Fruit fly (Drosophila melanogaster) whole organism, embryonic: Measurements from ENCODE around the gene CG14440.

Source experiments
- Abd-B ChIP-seq: fragments of 200-800 bp; sonication (Bioruptor generic); optimal IDR thresholded peaks from 2 replicates; lab custom pipeline; 2018; ENCODE audit warnings: missing biosample characterization, mild to moderate bottlenecking, missing genetic modification characterization, moderate library complexity
- CG11398 ChIP-seq: fragments of 200-800 bp; sonication (Bioruptor generic); optimal IDR thresholded peaks from 2 replicates; lab custom pipeline; 2016; ENCODE audit warnings: missing biosample characterization, missing genetic modification characterization
- CG11456 ChIP-seq: fragments of 200-800 bp; sonication (Bioruptor generic); IDR thresholded peaks from 3 replicates; pipeline ENCODE4 v1.3.6; 2022; ENCODE audit warnings: missing biosample characterization, missing genetic modification characterization
- CG11695 ChIP-seq: fragments of 200-800 bp; sonication (Bioruptor generic); IDR thresholded peaks from 3 replicates; pipeline ENCODE4 v1.3.6; 2022; ENCODE audit warnings: missing biosample characterization, missing genetic modification characterization
- CG1233 ChIP-seq: fragments of 200-800 bp; sonication (Bioruptor generic); optimal IDR thresholded peaks from 4 replicates; lab custom pipeline; 2018; ENCODE audit warnings: missing biosample characterization, mild to moderate bottlenecking, missing genetic modification characterization
- CG14441 ChIP-seq: fragments of 200-800 bp; sonication (Bioruptor generic); IDR thresholded peaks from 2 replicates; pipeline ENCODE4 v1.3.6; 2022; ENCODE audit warnings: missing biosample characterization, missing genetic modification characterization
- CG17568 ChIP-seq: fragments of 200-800 bp; sonication (Bioruptor generic); optimal IDR thresholded peaks from 2 replicates; lab custom pipeline; 2018; ENCODE audit warnings: missing biosample characterization, mild to moderate bottlenecking, missing genetic modification characterization, moderate library complexity
- CG18011 ChIP-seq: fragments of 200-800 bp; sonication (Bioruptor generic); optimal IDR thresholded peaks from 2 replicates; lab custom pipeline; 2017; ENCODE audit warnings: missing biosample characterization, missing genetic modification characterization, mild to moderate bottlenecking, moderate library complexity, missing genotype
- CG18476 ChIP-seq: fragments of 200-800 bp; sonication (Bioruptor generic); optimal IDR thresholded peaks from 2 replicates; lab custom pipeline; 2016; ENCODE audit warnings: missing biosample characterization, mild to moderate bottlenecking, missing genetic modification characterization
- CG18599 ChIP-seq: fragments of 200-800 bp; sonication (Bioruptor generic); optimal IDR thresholded peaks from 3 replicates; lab custom pipeline; 2017; ENCODE audit warnings: missing biosample characterization, missing genetic modification characterization, mild to moderate bottlenecking, moderate library complexity, missing genetic modification reagents
- CG2712 ChIP-seq: fragments of 200-800 bp; optimal IDR thresholded peaks from 3 replicates; lab custom pipeline; 2019; ENCODE audit warnings: missing biosample characterization, mild to moderate bottlenecking, missing genetic modification characterization, moderate library complexity
- CG30020 ChIP-seq: fragments of 200-800 bp; optimal IDR thresholded peaks from 2 replicates; lab custom pipeline; 2019; ENCODE audit warnings: missing biosample characterization, mild to moderate bottlenecking, missing genetic modification characterization, moderate library complexity
- CG30431 ChIP-seq: fragments of 200-800 bp; sonication (Bioruptor generic); optimal IDR thresholded peaks from 2 replicates; lab custom pipeline; 2017; ENCODE audit warnings: missing biosample characterization, missing genetic modification characterization
- CG33213 ChIP-seq: fragments of 200-800 bp; sonication (Bioruptor generic); optimal IDR thresholded peaks from 3 replicates; lab custom pipeline; 2016; ENCODE audit warnings: missing biosample characterization, missing genetic modification characterization
- CG34376 ChIP-seq: fragments of 200-800 bp; sonication (Bioruptor generic); optimal IDR thresholded peaks from 2 replicates; lab custom pipeline; 2018; ENCODE audit warnings: missing biosample characterization, mild to moderate bottlenecking, missing genetic modification characterization
- CG4424 ChIP-seq: fragments of 200-800 bp; sonication (Bioruptor generic); optimal IDR thresholded peaks from 3 replicates; lab custom pipeline; 2016; ENCODE audit warnings: missing biosample characterization, missing genetic modification characterization
- CG4820 ChIP-seq: fragments of 200-800 bp; sonication (Bioruptor generic); optimal IDR thresholded peaks from 3 replicates; lab custom pipeline; 2016; ENCODE audit warnings: missing biosample characterization, missing genetic modification characterization
- CG4854 ChIP-seq: fragments of 200-800 bp; sonication (Bioruptor generic); optimal IDR thresholded peaks from 2 replicates; lab custom pipeline; 2016; ENCODE audit warnings: missing biosample characterization, missing genetic modification characterization, inconsistent platforms
- CG6765 ChIP-seq: fragments of 200-800 bp; sonication (Bioruptor generic); optimal IDR thresholded peaks from 3 replicates; lab custom pipeline; 2017; ENCODE audit warnings: missing biosample characterization, mild to moderate bottlenecking, missing genetic modification characterization
- CG8944 ChIP-seq: fragments of 200-800 bp; sonication (Bioruptor generic); optimal IDR thresholded peaks from 3 replicates; lab custom pipeline; 2016; ENCODE audit warnings: missing biosample characterization, missing genetic modification characterization
- Chrac-16 ChIP-seq: fragments of 200-800 bp; sonication (Bioruptor generic); optimal IDR thresholded peaks from 3 replicates; lab custom pipeline; 2016; ENCODE audit warnings: missing biosample characterization, missing genetic modification characterization
- E2f1 ChIP-seq: fragments of 200-800 bp; sonication (Bioruptor generic); IDR thresholded peaks from 2 replicates; pipeline ENCODE4 v1.3.6; 2022; ENCODE audit warnings: missing biosample characterization, missing genetic modification characterization
- HLH3B ChIP-seq: fragments of 200-800 bp; sonication (Bioruptor generic); IDR thresholded peaks from 2 replicates; pipeline ENCODE4 v1.3.6; 2022; ENCODE audit warnings: missing biosample characterization, missing genetic modification characterization
- Hmr ChIP-seq: fragments of 200-800 bp; sonication (Bioruptor generic); optimal IDR thresholded peaks from 3 replicates; lab custom pipeline; 2017; ENCODE audit warnings: mild to moderate bottlenecking, missing biosample characterization, missing genetic modification reagents, missing genetic modification characterization
- Hr3 ChIP-seq: fragments of 200-800 bp; sonication (Bioruptor generic); optimal IDR thresholded peaks from 3 replicates; lab custom pipeline; 2016; ENCODE audit warnings: missing biosample characterization, missing genetic modification characterization
- Scr ChIP-seq: fragments of 200-800 bp; sonication (Bioruptor generic); IDR thresholded peaks from 2 replicates; pipeline ENCODE4 v1.3.6; 2022; ENCODE audit warnings: missing biosample characterization, missing genetic modification characterization; ENCODE audit not compliant: partially characterized antibody
- Side ChIP-seq: fragments of 200-800 bp; sonication (Bioruptor generic); optimal IDR thresholded peaks from 2 replicates; lab custom pipeline; 2016; ENCODE audit warnings: missing biosample characterization, missing genetic modification characterization
- abd-A ChIP-seq: fragments of 200-800 bp; sonication (Bioruptor generic); optimal IDR thresholded peaks from 3 replicates; lab custom pipeline; 2019; ENCODE audit warnings: missing biosample characterization, mild to moderate bottlenecking, missing genetic modification characterization, moderate library complexity
- chinmo ChIP-seq: fragments of 200-800 bp; sonication (Bioruptor generic); IDR thresholded peaks from 4 replicates; pipeline ENCODE4 v1.3.6; 2022; ENCODE audit warnings: missing biosample characterization, missing genetic modification characterization; ENCODE audit not compliant: partially characterized antibody
- crol ChIP-seq: fragments of 200-800 bp; sonication (Bioruptor generic); IDR thresholded peaks from 2 replicates; pipeline ENCODE4 v1.3.6; 2022; ENCODE audit warnings: missing biosample characterization, missing genetic modification characterization
- crp ChIP-seq, 2 experiments: fragments of 200-800 bp; sonication (Bioruptor generic); optimal IDR thresholded peaks; 2 replicates in 1 of 2; 3 replicates in 1 of 2; lab custom pipeline; 2017; ENCODE audit warnings: missing biosample characterization in 2 of 2, missing genetic modification characterization in 2 of 2, mild to moderate bottlenecking in 1 of 2, moderate library complexity in 1 of 2
- cwo ChIP-seq: fragments of 200-800 bp; sonication (Bioruptor generic); optimal IDR thresholded peaks from 3 replicates; lab custom pipeline; 2017; ENCODE audit warnings: missing biosample characterization, missing genetic modification characterization, mild to moderate bottlenecking, moderate library complexity, missing genetic modification reagents
- dan ChIP-seq: fragments of 200-800 bp; sonication (Bioruptor generic); IDR thresholded peaks from 2 replicates; pipeline ENCODE4 v1.3.6; 2022; ENCODE audit warnings: missing biosample characterization, missing genetic modification characterization
- esg ChIP-seq: fragments of 200-800 bp; sonication (Bioruptor generic); conservative IDR thresholded peaks from 2 replicates; pipeline ENCODE4 v1.3.6; 2022; ENCODE audit warnings: missing biosample characterization, missing genetic modification characterization
- fd3F ChIP-seq: fragments of 200-800 bp; sonication (Bioruptor generic); optimal IDR thresholded peaks from 2 replicates; lab custom pipeline; 2018; ENCODE audit warnings: missing biosample characterization, mild to moderate bottlenecking, missing genetic modification characterization, moderate library complexity
- gsb-n ChIP-seq: fragments of 200-800 bp; sonication (Bioruptor generic); optimal IDR thresholded peaks from 3 replicates; lab custom pipeline; 2018; ENCODE audit warnings: missing biosample characterization, mild to moderate bottlenecking, missing genetic modification characterization
- h ChIP-seq: fragments of >200 bp; optimal IDR thresholded peaks from 2 replicates; lab custom pipeline; 2017
- hkb ChIP-seq, 2 experiments: fragments of 200-800 bp in 1 of 2; fragments of >200 bp in 1 of 2; sonication (Bioruptor generic) in 1 of 2; IDR thresholded peaks in 1 of 2; optimal IDR thresholded peaks in 1 of 2; 2 replicates each; pipeline versions ENCODE4 v1.3.6 to Lab custom; 2017 to 2022; ENCODE audit warnings: missing biosample characterization in 1 of 2, missing genetic modification characterization in 1 of 2
- jumu ChIP-seq: fragments of 200-800 bp; sonication (Bioruptor generic); optimal IDR thresholded peaks from 3 replicates; lab custom pipeline; 2016; ENCODE audit warnings: missing biosample characterization, missing genetic modification characterization
- lab ChIP-seq: fragments of 200-800 bp; sonication (Bioruptor generic); optimal IDR thresholded peaks from 3 replicates; lab custom pipeline; 2017; ENCODE audit warnings: missing biosample characterization, missing genetic modification characterization, mild to moderate bottlenecking, moderate library complexity, missing genetic modification reagents
- lmd ChIP-seq: fragments of 200-800 bp; sonication (Bioruptor generic); IDR thresholded peaks from 2 replicates; pipeline ENCODE4 v1.3.6; 2022; ENCODE audit warnings: missing biosample characterization, missing genetic modification characterization
- otp ChIP-seq: fragments of 200-800 bp; sonication (Bioruptor generic); IDR thresholded peaks from 3 replicates; pipeline ENCODE4, ENCODE4 v1.3.6; 2022; ENCODE audit warnings: missing biosample characterization, missing genetic modification characterization
- pb ChIP-seq: fragments of 200-800 bp; sonication (Bioruptor generic); optimal IDR thresholded peaks from 3 replicates; lab custom pipeline; 2016; ENCODE audit warnings: missing biosample characterization, missing genetic modification characterization
- pfk ChIP-seq: fragments of 200-800 bp; sonication (Bioruptor generic); optimal IDR thresholded peaks from 2 replicates; lab custom pipeline; 2018; ENCODE audit warnings: missing biosample characterization, mild to moderate bottlenecking, missing genetic modification characterization, moderate library complexity
- pzg ChIP-seq: fragments of 200-800 bp; sonication (Bioruptor generic); optimal IDR thresholded peaks from 3 replicates; lab custom pipeline; 2018; ENCODE audit warnings: missing biosample characterization, mild to moderate bottlenecking, missing genetic modification characterization, moderate library complexity
- ro ChIP-seq: fragments of 200-800 bp; sonication (Bioruptor generic); IDR thresholded peaks from 2 replicates; pipeline ENCODE4 v1.3.6; 2022; ENCODE audit warnings: missing biosample characterization, missing genetic modification characterization
- run ChIP-seq: fragments of 200-800 bp; sonication (Bioruptor generic); optimal IDR thresholded peaks from 3 replicates; lab custom pipeline; 2018; ENCODE audit warnings: missing biosample characterization, mild to moderate bottlenecking, missing genetic modification characterization
- schlank ChIP-seq: fragments of 200-800 bp; sonication (Bioruptor generic); optimal IDR thresholded peaks from 2 replicates; lab custom pipeline; 2018; ENCODE audit warnings: missing biosample characterization, mild to moderate bottlenecking, missing genetic modification characterization
- sna ChIP-seq: fragments of 200-800 bp; sonication (Bioruptor generic); IDR thresholded peaks from 2 replicates; pipeline ENCODE4 v1.3.6; 2022; ENCODE audit warnings: missing biosample characterization, missing genetic modification characterization; ENCODE audit not compliant: partially characterized antibody
- yki ChIP-seq: fragments of >200 bp; optimal IDR thresholded peaks from 3 replicates; lab custom pipeline; 2018

The CG14440 gene

dm6 chrX:6656023-6656594 lies 42.3 kb downstream of the CG14440 start (continued):
- TF ChIP-seq CG17568 (GFP tag; lab: Kevin White, UChicago) (peak; percentile 63), CG11695 (peak; percentile 88), CG30431 (peak; percentile 76), CG18599 (GFP tag; lab: Kevin White, UChicago) (peak; percentile 90), Side (GFP tag; lab: Kevin White, UChicago) (peak; percentile 73), CG11398 (GFP tag; lab: Kevin White, UChicago) (peak; percentile 24), otp (GFP tag; lab: Robert Waterston, UW) (peak; percentile 73), Chrac-16 (GFP tag; lab: Kevin White, UChicago) (peak; percentile 81), CG8944 (peak; percentile 78), yki (lab: Kevin White, UChicago) (no peak), E2f1 (peak; percentile 78), CG1233 (GFP tag; lab: Kevin White, UChicago) (peak; percentile 80), CG14441 (GFP tag; lab: Robert Waterston, UW) (peak; percentile 82), ro (GFP tag; lab: Robert Waterston, UW) (0 out of 2 replicates have a peak, but pooled peaks have one; percentile 53), CG6765 (GFP tag; lab: Kevin White, UChicago) (peak; percentile 69), Hr3 (peak; percentile 79), Scr (GFP tag; lab: Robert Waterston, UW) (no peak), Abd-B (peak; percentile 84), fd3F (GFP tag; lab: Kevin White, UChicago) (peak; percentile 78), h (no peak), jumu (GFP tag; lab: Kevin White, UChicago) (peak; percentile 58), CG4820 (GFP tag; lab: Kevin White, UChicago) (peak; percentile 77), pb (GFP tag; lab: Kevin White, UChicago) (peak; percentile 71), chinmo (GFP tag; lab: Robert Waterston, UW) (no peak), gsb-n (tag; lab: Kevin White, UChicago) (peak; percentile 52), sna (no peak), crol (no peak), CG33213 (GFP tag; lab: Kevin White, UChicago) (peak; percentile 78), Hmr (peak; percentile 91), hkb (optimal IDR thresholded peaks at IDR 0.05; lab: Kevin White, UChicago) (no peak), hkb (GFP tag; IDR thresholded peaks at IDR 0.05; lab: Robert Waterston, UW) (peak; percentile 88), CG30020 (tag; lab: Kevin White, UChicago) (peak; percentile 42), lmd (peak; percentile 87), cwo (peak; percentile 86), abd-A (tag; lab: Kevin White, UChicago) (no peak), esg (GFP tag; lab: Robert Waterston, UW) (peak; percentile 85), CG11456 (GFP tag; lab: Robert Waterston, UW) (peak; percentile 75; the same call in 2 of the 3 replicates), lab (GFP tag; lab: Kevin White, UChicago) (peak; percentile 92), CG18476 (GFP tag; lab: Kevin White, UChicago) (peak; percentile 74), crp (GFP tag; optimal IDR thresholded peaks at IDR 0.05; lab: Kevin White, UChicago) (peak in 1 of 2 experiments; percentile 37), dan (GFP tag; lab: Robert Waterston, UW) (no peak), HLH3B (GFP tag; lab: Robert Waterston, UW) (peak; percentile 79), CG34376 (GFP tag; lab: Kevin White, UChicago) (peak; percentile 53), CG2712 (tag; lab: Kevin White, UChicago) (peak; percentile 83), CG4424 (GFP tag; lab: Kevin White, UChicago) (peak; percentile 86), pfk (GFP tag; lab: Kevin White, UChicago) (no peak), run (tag; lab: Kevin White, UChicago) (peak; percentile 45), CG18011 (peak; percentile 58), CG4854 (peak; percentile 80), pzg (GFP tag; lab: Kevin White, UChicago) (no peak), schlank (tag; lab: Kevin White, UChicago) (peak; percentile 70)
